Worm (Caenorhabditis elegans) whole organism, L4 larva: ENCODE data around the gene fbxa-30.

ENCODE experiments used
- ama-1 ChIP-seq: fragments of 150-350 bp; optimal IDR thresholded peaks from 2 replicates; lab custom pipeline; 2014; ENCODE audit warnings: inconsistent platforms, mixed read lengths
- nhr-28 ChIP-seq: fragments of 150-350 bp; optimal IDR thresholded peaks from 2 replicates; lab custom pipeline; 2014; ENCODE audit warnings: missing biosample characterization, missing genetic modification characterization
- unc-39 ChIP-seq: sonication (generic microtip); optimal IDR thresholded peaks from 2 replicates; lab custom pipeline; 2017; ENCODE audit warnings: missing biosample characterization, missing genetic modification characterization

DNA sequence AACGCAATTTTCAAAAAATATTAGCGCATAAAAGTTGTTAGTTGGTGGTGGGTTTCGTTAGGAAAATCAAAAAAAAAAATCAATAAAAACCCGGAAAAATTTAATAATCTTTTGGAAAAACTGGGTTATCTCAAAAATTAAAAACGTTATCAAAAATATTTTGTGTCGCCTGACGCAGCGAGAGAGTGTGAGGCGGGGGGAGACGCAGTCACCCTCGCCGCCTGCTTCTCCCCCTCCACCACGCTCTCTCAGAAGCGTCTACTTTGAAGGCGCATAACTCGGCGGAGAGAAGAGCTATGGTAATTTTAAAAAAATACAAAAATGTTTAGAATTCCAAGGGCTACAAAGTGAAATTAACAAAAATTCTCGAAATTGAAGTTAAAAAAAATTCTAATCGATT is 50.3 kb downstream of the fbxa-30 start:
- TF ChIP-seq nhr-28 (tag; lab: Kevin White, UChicago) (no peak), unc-39 (tag; lab: Kevin White, UChicago) (no peak), ama-1 (no peak)
